Fruit fly (Drosophila melanogaster): ENCODE data around the gene moi.

The moi gene

dm6 chr3R:18220211-18220749, 35.0 kb upstream of the moi start, which contains the start of the genes CG7988 and CG7183 (continued):
- TF ChIP-seq vfl (GFP tag; optimal IDR thresholded peaks at IDR 0.05): peak; percentile 91
- no peak for TF ChIP-seq nau (GFP tag; optimal IDR thresholded peaks at IDR 0.05)
- peak; percentile 88 for TF ChIP-seq repo (GFP tag; optimal IDR thresholded peaks at IDR 0.05)
- no peak for TF ChIP-seq hbn (GFP tag; IDR thresholded peaks at IDR 0.05; ENCODE audit: partially characterized antibody)
- peak; percentile 98 for TF ChIP-seq CG11093 (GFP tag; IDR thresholded peaks at IDR 0.05)
- TF ChIP-seq CG3847 (GFP tag; IDR thresholded peaks at IDR 0.05): peak; percentile 98
- no peak for TF ChIP-seq chinmo (GFP tag; IDR thresholded peaks at IDR 0.05; ENCODE audit: partially characterized antibody)
- TF ChIP-seq ara (GFP tag; IDR thresholded peaks at IDR 0.05): peak; percentile 98
- TF ChIP-seq mam (GFP tag; optimal IDR thresholded peaks at IDR 0.05): peak; percentile 96
- TF ChIP-seq Drgx (GFP tag; IDR thresholded peaks at IDR 0.05): peak; percentile 98
- peak; percentile 83; the same call in 1 of the 2 replicates for TF ChIP-seq Doc2 (GFP tag; IDR thresholded peaks at IDR 0.05)
- peak; percentile 90 for TF ChIP-seq CG16779 (GFP tag; IDR thresholded peaks at IDR 0.05)
- TF ChIP-seq CG15073 (GFP tag; optimal IDR thresholded peaks at IDR 0.05): peak; percentile 82
- TF ChIP-seq Rx (GFP tag; IDR thresholded peaks at IDR 0.05): peak; percentile 93
- peak; percentile 97 for TF ChIP-seq rib (GFP tag; IDR thresholded peaks at IDR 0.05)
- peak; percentile 99 for TF ChIP-seq ttk (GFP tag; IDR thresholded peaks at IDR 0.05)
- TF ChIP-seq Hey (tag; optimal IDR thresholded peaks at IDR 0.05): no peak
- peak; percentile 98 for TF ChIP-seq Spps (tag; optimal IDR thresholded peaks at IDR 0.05)
- TF ChIP-seq tgo (GFP tag; IDR thresholded peaks at IDR 0.05): peak; percentile 99
- TF ChIP-seq CG5180 (GFP tag; optimal IDR thresholded peaks at IDR 0.05): peak; percentile 75
- TF ChIP-seq pfk (GFP tag; optimal IDR thresholded peaks at IDR 0.05): no peak
- TF ChIP-seq fd3F (GFP tag; optimal IDR thresholded peaks at IDR 0.05): peak; percentile 98
- peak; percentile 94 for TF ChIP-seq Lhr (GFP tag; optimal IDR thresholded peaks at IDR 0.05)
- peak; percentile 98 for TF ChIP-seq CG3726 (GFP tag; IDR thresholded peaks at IDR 0.05)
- peak; percentile 98 for TF ChIP-seq CG4424 (GFP tag; optimal IDR thresholded peaks at IDR 0.05)
- peak; percentile 92 for TF ChIP-seq Taf1 (GFP tag; IDR thresholded peaks at IDR 0.05)
- TF ChIP-seq CG33213 (GFP tag; optimal IDR thresholded peaks at IDR 0.05): peak; percentile 81
- TF ChIP-seq CG33557 (GFP tag; optimal IDR thresholded peaks at IDR 0.05): peak; percentile 97
- peak; percentile 92 for TF ChIP-seq CG9609 (GFP tag; optimal IDR thresholded peaks at IDR 0.05)
- TF ChIP-seq CG3065 (GFP tag; optimal IDR thresholded peaks at IDR 0.05): peak; percentile 94
- no peak for TF ChIP-seq pan (optimal IDR thresholded peaks at IDR 0.05)
- TF ChIP-seq pan (GFP tag; optimal IDR thresholded peaks at IDR 0.05 in 1 of 2, IDR thresholded peaks at IDR 0.05 in 1 of 2): peak in 1 of 2 experiments; percentile 99
- peak; percentile 97 for TF ChIP-seq CG9215 (GFP tag; IDR thresholded peaks at IDR 0.05)
- peak; percentile 88 for TF ChIP-seq Antp (GFP tag; optimal IDR thresholded peaks at IDR 0.05)
- peak; percentile 93 for TF ChIP-seq CHES-1-like (GFP tag; optimal IDR thresholded peaks at IDR 0.05)
- TF ChIP-seq tna (GFP tag; IDR thresholded peaks at IDR 0.05; ENCODE audit: partially characterized antibody): no peak
- TF ChIP-seq hb (GFP tag; IDR thresholded peaks at IDR 0.05; ENCODE audit: partially characterized antibody): no peak
- TF ChIP-seq ac (GFP tag; optimal IDR thresholded peaks at IDR 0.05): peak; percentile 79
- no peak for TF ChIP-seq mld (GFP tag; IDR thresholded peaks at IDR 0.05; ENCODE audit: partially characterized antibody)
- TF ChIP-seq CG10431 (GFP tag; optimal IDR thresholded peaks at IDR 0.05): peak; percentile 86
- TF ChIP-seq gcm2 (GFP tag; optimal IDR thresholded peaks at IDR 0.05): peak; percentile 84
- peak; percentile 96 for TF ChIP-seq seq (GFP tag; IDR thresholded peaks at IDR 0.05)
- TF ChIP-seq CG17328 (GFP tag; IDR thresholded peaks at IDR 0.05): peak; percentile 99
- peak; percentile 65 for TF ChIP-seq Sry-β (GFP tag; optimal IDR thresholded peaks at IDR 0.05)
- peak; percentile 96 for TF ChIP-seq CG12769 (tag; optimal IDR thresholded peaks at IDR 0.05)
- peak; percentile 98 for TF ChIP-seq CG6272 (GFP tag; IDR thresholded peaks at IDR 0.05)
- peak; percentile 93 for TF ChIP-seq CG5953 (GFP tag; IDR thresholded peaks at IDR 0.05)
- TF ChIP-seq twi (tag; optimal IDR thresholded peaks at IDR 0.05): peak; percentile 97
- no peak for TF ChIP-seq Trl (optimal IDR thresholded peaks at IDR 0.05)
- TF ChIP-seq Trl (GFP tag; optimal IDR thresholded peaks at IDR 0.05): peak; percentile 95
- peak; percentile 79 for TF ChIP-seq CG6854 (GFP tag; optimal IDR thresholded peaks at IDR 0.05)

Measured in whole organism, embryonic.